Fruit fly (Drosophila melanogaster): Measurements from ENCODE around the gene CG46303.

Gene CG46303

DNA sequence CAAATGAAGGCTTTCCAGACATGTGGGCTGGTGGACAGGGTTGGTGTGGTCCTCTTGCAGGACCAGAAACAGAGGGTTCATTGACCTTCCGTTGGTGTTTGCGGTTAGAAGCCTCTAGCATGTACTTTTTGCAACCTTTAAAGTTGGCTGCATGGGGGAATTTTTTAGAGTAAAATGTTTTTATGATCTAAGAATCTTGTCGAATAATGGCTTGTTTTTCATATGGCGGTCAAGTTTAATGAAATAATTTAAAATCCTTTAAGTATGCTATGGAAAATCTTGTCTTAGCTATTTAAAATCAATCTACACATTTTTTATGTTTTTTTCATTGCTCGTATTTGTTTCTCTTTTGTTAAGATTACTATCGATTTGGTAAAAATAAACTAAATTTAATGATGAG lies 8.0 kb downstream of the CG46303 start, which contains the start of gene glob3:
TSS of gene glob3 (plus strand) at position 301 of the 400 bp plus-strand sequence.
- no peak for TF ChIP-seq CG8478 (optimal IDR thresholded peaks at IDR 0.05)
- no peak for TF ChIP-seq CTCF (optimal IDR thresholded peaks at IDR 0.05)

DNA sequence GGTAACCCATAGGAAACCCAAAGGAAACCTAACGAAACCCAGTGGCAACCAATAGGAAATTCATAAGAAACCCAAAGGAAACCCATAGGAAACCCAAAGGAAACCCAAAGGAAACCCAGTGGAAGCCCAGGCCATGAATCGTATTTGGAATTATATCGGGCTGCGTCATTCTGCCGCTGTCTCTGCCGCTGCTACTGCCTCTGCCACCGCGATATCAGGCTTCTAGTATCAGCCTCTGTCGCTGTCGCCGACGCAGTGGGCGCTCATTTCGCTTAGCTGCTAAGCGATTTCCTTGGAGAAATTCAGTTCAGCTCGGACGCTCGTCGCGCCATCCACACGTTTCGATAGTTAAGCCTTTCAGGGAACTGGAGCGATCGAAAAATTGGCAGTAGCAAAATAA lies 9.6 kb downstream of the CG46303 start, which contains the start of gene CG1208:
TSS of gene CG1208 (plus strand) at position 301 of the 400 bp plus-strand sequence.
- TF ChIP-seq CTCF (optimal IDR thresholded peaks at IDR 0.05) (no peak), CG8478 (optimal IDR thresholded peaks at IDR 0.05) (no peak)

DNA sequence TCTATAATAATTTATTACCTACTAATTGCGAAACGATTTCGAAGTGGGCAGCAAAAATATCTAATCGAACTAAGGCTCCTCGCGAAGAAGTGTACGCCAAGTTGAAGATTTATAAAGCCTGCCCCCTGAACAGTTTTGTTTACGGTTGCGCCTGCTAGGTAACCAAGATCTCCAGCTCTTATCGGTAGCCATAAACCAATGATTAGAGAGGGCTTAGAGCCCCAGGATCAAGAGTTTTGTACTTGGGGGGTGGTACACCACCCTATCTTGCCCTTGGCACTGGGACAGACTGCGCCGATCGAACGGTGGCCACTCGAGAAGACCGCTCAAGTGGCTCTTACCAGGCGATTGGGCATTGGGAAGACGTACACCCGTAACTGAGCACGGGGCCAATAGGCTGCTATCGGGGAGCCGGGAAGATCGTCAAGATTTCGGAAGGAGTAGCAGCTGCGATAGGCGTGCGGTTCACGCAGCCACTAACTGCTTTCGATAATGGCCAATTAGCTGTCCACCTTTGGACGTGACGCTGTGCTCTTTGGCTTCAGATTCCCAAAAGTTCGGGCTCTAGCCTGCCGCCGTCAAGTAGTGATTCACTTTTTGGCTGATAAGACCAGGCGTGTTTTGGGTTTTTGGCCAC lies 10.7 kb downstream of the CG46303 start:
- no peak for TF ChIP-seq CTCF (optimal IDR thresholded peaks at IDR 0.05)
- TF ChIP-seq CG8478 (optimal IDR thresholded peaks at IDR 0.05): no peak

DNA sequence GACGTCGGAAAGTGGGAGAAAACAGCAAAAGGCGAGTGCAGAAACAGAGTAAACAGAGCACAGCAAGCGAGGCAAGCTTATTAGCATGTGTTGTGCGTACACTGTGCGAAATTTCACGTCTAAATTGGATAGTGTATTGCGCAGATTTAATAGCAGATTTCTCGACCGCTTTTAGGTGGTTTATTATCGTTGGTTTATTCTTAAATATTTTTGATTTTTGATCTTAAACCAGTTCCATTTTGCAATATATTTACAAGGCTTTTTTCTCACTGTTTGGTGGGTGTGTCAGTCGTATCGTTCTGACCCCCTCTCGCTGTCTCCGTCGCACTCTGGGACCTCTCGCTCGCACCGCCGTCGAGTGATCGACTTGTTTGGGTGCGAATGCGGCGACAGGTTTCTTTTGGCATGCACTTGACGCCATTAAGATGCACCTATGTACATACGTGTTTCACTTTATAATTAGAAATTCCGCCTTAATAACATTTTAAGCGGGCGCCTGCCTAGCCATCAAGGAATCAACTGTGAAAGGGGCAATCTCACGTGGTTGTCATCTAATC lies 12.3 kb downstream of the CG46303 start:
- TF ChIP-seq CTCF (optimal IDR thresholded peaks at IDR 0.05) (no peak), CG8478 (optimal IDR thresholded peaks at IDR 0.05) (no peak)

DNA sequence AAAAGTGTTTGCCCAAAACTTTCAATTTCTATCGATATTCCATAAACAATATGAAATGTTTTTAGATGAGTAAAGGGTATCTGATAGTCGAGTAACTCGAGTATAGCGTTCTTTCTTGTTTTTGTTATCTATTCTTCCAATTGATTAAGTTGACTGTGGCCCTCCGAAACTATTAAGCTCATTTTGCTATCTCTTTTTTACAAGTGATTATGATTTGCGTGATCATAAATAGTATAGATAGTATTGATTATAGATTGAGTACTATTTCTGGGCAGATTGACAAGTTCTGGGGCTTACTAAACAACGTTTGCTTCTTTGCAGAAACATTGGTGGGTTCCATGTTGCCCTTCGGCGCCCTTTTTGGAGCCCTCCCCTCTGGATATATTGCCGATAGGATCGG lies 14.8 kb downstream of the CG46303 start:
- TF ChIP-seq CTCF (optimal IDR thresholded peaks at IDR 0.05) (no peak), CG8478 (optimal IDR thresholded peaks at IDR 0.05) (no peak)

DNA sequence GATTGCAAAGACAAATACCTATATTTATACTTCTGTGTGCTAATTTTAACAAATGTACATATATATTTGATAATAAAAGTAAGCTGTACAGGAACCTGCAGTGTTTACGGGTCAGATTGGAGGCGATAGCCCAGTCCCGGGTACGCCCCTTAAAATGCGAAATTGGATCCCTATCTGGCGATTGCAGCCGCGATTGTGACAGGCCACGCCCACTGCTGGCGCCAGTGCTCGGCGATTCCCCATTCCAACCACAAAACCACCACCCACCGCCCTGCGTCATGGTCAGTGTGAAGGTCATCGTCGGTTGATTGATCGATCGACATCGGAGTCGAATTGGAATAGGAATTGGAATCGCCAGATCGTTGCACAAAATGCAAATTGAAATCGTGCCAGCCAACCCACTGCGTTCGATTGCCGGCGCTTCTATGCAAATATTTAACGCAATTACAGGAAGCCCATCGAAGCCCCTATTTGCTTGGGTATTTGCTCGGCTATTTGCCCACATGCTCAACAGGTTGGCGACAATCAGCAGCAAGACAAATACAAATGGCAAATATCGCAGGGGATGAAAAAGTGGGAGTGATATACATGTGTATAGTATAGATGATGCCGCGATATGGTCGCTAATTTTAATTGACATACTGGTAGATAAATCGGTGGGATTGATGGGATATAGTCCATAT lies 17.1 kb downstream of the CG46303 start:
- TF ChIP-seq CG8478 (optimal IDR thresholded peaks at IDR 0.05): no peak
- TF ChIP-seq CTCF (optimal IDR thresholded peaks at IDR 0.05): no peak

DNA sequence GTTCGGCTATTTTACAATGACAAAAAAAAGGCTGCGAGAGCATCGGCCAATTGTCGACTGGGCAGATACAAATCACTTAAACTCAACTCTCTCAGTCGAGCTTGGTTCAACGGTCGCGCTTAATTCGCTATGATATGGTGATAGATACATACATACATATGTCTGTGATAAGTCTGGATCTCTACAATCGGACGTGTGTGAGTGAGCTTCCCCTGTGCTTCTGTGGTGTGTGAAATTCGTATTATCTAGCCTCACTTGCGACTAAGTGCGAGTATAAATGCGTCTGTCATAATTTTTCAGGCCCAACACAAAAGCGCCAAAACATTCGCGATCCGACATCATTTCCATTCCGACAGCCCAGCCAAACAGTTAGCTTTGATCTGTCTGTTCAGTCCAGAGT lies 19.1 kb downstream of the CG46303 start, which contains the start of gene CG1213:
TSS of gene CG1213 (plus strand) at position 301 of the 400 bp plus-strand sequence.
- TF ChIP-seq CTCF (optimal IDR thresholded peaks at IDR 0.05): no peak
- no peak for TF ChIP-seq CG8478 (optimal IDR thresholded peaks at IDR 0.05)

DNA sequence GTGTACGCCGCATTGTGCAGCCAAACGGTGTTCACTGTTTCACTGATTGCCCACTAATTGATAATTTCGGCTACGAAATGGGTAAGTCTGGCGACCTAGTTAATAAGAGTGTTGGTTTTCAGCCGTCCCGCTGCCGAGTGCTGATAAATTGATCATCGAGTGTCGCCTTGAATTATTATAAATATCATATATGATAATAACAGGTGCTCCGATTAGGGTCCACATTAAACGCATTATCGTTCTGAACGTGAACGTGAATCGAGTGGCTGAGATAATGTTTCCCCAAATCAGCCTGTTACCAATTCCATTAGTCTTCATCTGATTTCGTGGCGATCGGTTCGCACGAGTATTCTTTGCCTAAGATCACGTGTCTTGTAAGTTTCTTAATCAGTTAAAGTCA lies 19.5 kb downstream of the CG46303 start:
- TF ChIP-seq CG8478 (optimal IDR thresholded peaks at IDR 0.05) (no peak), CTCF (optimal IDR thresholded peaks at IDR 0.05) (no peak)

DNA sequence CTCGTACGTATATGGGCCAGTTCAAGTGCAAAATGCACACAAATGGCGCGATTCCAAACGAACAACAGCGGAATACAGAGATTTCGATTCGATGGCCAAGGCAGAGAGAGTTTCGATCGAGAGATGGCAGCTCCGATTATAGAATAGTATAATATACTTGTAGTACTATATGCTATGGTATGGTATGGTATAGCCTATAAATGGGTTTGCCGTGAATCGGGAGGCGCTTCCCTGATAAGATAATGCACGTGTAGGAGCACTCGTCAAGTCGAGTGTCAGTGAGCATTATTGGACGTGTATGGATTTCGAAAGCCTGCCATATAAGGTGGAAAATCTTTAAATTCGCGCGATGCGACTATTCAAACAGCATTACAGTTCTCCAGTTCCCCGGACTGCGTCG lies 21.7 kb downstream of the CG46303 start:
- TF ChIP-seq CTCF (optimal IDR thresholded peaks at IDR 0.05) (no peak), CG8478 (optimal IDR thresholded peaks at IDR 0.05) (no peak)

DNA sequence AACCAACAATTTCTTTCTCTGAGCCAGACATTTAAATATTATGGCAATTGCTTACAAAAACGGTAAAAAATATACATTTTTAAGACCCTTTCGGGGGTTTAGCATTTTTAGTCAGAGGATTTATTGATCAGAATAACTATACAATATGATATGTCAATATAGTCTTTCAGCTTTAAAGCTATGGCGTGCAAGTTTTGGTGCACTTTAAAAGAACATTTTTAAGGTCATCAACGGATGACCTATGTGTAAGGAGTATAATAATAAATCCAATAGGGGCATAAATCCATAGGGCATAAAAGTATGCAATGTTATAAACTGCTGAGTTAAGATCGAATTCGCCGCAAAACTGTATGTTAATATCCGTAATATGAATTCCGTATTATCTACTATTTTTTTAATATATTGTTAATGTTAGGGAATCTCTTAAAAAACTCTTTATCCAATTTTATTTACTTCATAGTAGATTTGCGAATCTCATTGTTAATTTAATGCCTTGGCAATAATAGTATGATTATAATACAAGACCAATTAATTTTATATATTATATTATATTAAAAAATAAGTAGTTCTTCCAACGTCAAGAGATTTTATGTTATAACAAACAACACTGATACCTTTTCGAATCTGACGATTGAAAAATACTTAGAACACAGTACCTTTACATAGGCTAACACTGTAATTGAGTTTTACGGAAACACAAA lies 24.9 kb downstream of the CG46303 start, which contains the start of gene CG14676:
TSS of gene CG14676 (plus strand) at position 651 of the 701 bp plus-strand sequence.
- TF ChIP-seq CG8478 (optimal IDR thresholded peaks at IDR 0.05): no peak
- TF ChIP-seq CTCF (optimal IDR thresholded peaks at IDR 0.05): no peak

DNA sequence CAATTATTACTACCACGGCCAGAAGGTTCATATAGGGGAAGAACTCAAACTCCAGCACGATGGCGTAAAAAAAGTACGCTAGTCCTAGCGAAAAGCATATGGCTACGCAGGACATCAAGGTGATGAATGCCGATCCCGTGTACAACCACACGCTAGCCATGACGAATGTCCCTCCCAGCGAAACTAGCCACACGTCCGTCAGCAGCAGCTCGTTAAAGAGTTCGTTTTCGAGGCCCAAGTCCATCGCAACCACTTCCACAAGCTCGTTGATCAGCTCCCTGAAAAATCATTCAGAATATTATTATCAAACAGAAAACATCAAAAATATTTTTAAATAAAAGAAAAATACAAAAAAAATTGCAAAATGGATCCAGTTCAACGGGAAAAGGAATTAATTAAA lies 31.3 kb downstream of the CG46303 start, which contains the start of gene CG34287:
TSS of gene CG34287 (plus strand) at position 301 of the 400 bp plus-strand sequence.
- no peak for TF ChIP-seq CG8478 (optimal IDR thresholded peaks at IDR 0.05)
- no peak for TF ChIP-seq CTCF (optimal IDR thresholded peaks at IDR 0.05)

DNA sequence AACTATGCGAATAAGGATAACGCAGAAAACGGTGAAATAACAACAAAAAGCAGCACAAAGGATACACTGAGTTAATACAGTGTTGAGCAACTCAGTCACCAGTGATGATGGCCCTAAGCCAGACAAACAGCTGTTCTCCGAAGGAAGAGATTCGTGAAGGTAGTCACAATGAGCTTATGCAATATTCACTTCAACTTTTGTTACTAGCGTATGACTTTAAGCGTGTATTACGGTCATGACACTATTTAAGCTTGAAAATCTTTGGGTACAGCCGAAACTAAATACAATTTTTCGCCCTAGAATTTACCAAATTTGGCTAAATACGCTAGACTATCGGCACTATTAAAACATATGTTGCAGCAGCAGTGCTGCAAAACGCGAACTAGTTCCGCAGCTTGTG lies 34.4 kb downstream of the CG46303 start, which contains the start of the genes disp and ECSIT:
TSS of gene disp (minus strand) at position 97 of the 400 bp plus-strand sequence.
TSS of gene ECSIT (plus strand) at position 371 of the 400 bp plus-strand sequence.
- TF ChIP-seq CG8478 (optimal IDR thresholded peaks at IDR 0.05): no peak
- peak in 1 of 2 experiments; percentile 47 for TF ChIP-seq CTCF (optimal IDR thresholded peaks at IDR 0.05)

DNA sequence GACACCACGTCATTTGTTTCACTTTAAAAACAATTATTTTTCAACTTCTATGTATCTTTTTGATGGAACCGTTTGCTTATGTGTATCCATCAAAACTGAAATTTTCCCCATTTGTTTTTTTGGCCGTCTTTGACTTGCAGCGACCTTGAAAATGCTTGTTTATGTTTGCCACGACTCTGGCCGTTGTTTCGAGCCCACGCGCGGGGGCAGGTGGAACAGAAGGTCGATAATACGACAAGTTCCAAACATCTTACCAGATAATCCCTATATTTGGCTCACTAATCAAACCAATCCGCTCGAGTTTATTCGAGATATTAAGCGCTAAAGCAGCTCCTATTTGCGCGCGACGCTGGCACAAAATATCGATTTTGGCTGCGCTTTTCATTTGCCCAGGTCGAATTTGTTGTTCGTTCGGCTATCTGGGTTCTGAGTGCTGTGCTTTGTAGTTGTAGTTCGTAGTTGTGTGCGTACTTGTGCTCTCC lies 39.0 kb downstream of the CG46303 start:
- TF ChIP-seq CTCF (optimal IDR thresholded peaks at IDR 0.05) (no peak), CG8478 (optimal IDR thresholded peaks at IDR 0.05) (no peak)

DNA sequence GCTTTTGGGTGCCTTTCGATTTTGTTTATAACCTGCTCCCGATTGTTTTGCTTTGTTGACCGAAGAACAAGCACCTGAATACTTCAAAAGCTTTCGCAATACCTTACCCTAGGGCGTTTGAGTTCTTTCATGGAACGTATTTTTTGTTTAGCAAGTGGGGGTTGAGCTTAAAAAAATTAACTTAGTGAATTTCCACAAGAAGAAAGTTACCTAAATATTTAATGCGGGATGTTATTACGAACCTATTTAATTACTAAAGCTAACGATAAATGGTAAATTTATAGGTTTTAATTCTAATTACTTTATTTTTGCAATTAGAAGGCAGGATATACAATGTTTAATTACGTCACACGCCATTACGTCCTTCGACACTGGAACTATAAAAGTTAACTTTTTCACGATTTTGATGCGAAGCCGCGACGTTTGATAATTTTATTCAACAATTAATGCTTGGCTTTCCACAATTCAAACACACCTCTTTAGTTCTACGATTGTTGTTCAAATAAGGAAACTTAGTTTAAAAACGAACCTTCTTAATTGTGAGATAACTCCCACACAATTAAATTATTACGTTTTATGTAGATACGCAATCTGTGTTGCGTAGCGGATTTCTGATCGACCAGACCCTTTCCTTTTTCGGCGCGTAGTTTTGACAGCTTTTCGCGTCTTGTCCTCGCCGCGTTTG lies 39.6 kb downstream of the CG46303 start:
- TF ChIP-seq CTCF (optimal IDR thresholded peaks at IDR 0.05) (no peak), CG8478 (optimal IDR thresholded peaks at IDR 0.05) (no peak)

Data from S2 (cell line).